Fruit fly (Drosophila melanogaster) whole organism, wandering third instar larva: Measurements from ENCODE around the gene Rpp14a.

Source experiments
- CG32264 ChIP-seq: fragments of 200-800 bp; sonication (Bioruptor generic); optimal IDR thresholded peaks from 2 replicates; lab custom pipeline; 2016; ENCODE audit warnings: missing biosample characterization, missing genetic modification characterization
- CG9705 ChIP-seq: fragments of 200-800 bp; sonication (Bioruptor generic); optimal IDR thresholded peaks from 2 replicates; lab custom pipeline; 2018; ENCODE audit warnings: missing biosample characterization, mild to moderate bottlenecking, missing genetic modification characterization
- Dfd ChIP-seq: fragments of >200 bp; optimal IDR thresholded peaks from 2 replicates; lab custom pipeline; 2017; ENCODE audit warnings: missing biosample characterization, missing genetic modification characterization
- Dif ChIP-seq: fragments of 200-275, 200-300 bp; sonication (Bioruptor generic); optimal IDR thresholded peaks from 2 replicates; lab custom pipeline; 2018; ENCODE audit warnings: missing biosample characterization, missing genetic modification characterization; ENCODE audit not compliant: partially characterized antibody
- Myc ChIP-seq: fragments of >200 bp; optimal IDR thresholded peaks from 2 replicates; lab custom pipeline; 2017
- OdsH ChIP-seq: fragments of 200-800 bp; sonication (Bioruptor generic); optimal IDR thresholded peaks from 2 replicates; lab custom pipeline; 2016; ENCODE audit warnings: missing biosample characterization, mild to moderate bottlenecking, missing genetic modification characterization
- br ChIP-seq: fragments of 200-800 bp; sonication (Bioruptor generic); optimal IDR thresholded peaks from 2 replicates; lab custom pipeline; 2016; ENCODE audit warnings: missing biosample characterization, missing genetic modification characterization
- brk ChIP-seq: fragments of 200-800 bp; sonication (Bioruptor generic); optimal IDR thresholded peaks from 2 replicates; lab custom pipeline; 2016; ENCODE audit warnings: missing biosample characterization, mild to moderate bottlenecking, missing genetic modification characterization
- dmrt93B ChIP-seq: fragments of 200-800 bp; sonication (Bioruptor generic); optimal IDR thresholded peaks from 2 replicates; lab custom pipeline; 2018; ENCODE audit warnings: missing biosample characterization, mild to moderate bottlenecking, missing genetic modification characterization
- foxo ChIP-seq, 2 experiments: fragments of 200-800 bp; sonication (Bioruptor generic); optimal IDR thresholded peaks; 2 replicates in 1 of 2; 3 replicates in 1 of 2; lab custom pipeline; 2016 to 2017; ENCODE audit warnings: missing biosample characterization in 2 of 2, missing genetic modification characterization in 2 of 2
- h ChIP-seq: fragments of 200-800 bp; sonication (Bioruptor generic); optimal IDR thresholded peaks from 3 replicates; lab custom pipeline; 2016; ENCODE audit warnings: missing biosample characterization, mild to moderate bottlenecking, missing genetic modification characterization
- psq ChIP-seq: fragments of 200-800 bp; sonication (Bioruptor generic); optimal IDR thresholded peaks from 3 replicates; lab custom pipeline; 2017; ENCODE audit warnings: missing biosample characterization, mild to moderate bottlenecking, missing genetic modification characterization, moderate library complexity
- sv ChIP-seq: fragments of 200-800 bp; sonication (Bioruptor generic); optimal IDR thresholded peaks from 3 replicates; lab custom pipeline; 2016; ENCODE audit warnings: missing biosample characterization, missing genetic modification characterization
- usp ChIP-seq: fragments of >200 bp; optimal IDR thresholded peaks from 2 replicates; lab custom pipeline; 2017; ENCODE audit warnings: missing biosample characterization, missing genetic modification characterization

DNA sequence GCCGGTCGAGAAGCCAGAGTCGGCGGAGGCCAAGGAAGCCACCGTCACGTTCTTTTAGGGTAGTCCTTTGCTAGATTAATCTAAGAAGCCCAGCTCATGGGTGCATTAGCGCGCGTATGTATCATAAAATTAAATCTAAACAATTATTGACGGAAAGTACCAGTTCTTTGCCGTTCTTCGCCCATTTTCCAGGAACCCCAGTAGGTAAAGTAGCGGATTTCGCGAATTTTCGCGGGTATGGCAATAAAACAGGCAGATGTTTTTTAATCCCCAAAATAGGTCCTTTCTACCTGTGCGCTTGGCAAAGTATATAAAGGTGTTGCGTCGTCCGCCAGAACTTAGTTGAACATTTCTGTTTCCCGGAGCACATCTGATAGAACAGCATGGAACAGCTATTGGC is 15.8 kb upstream of the Rpp14a start:
- TF ChIP-seq psq (GFP tag; lab: Kevin White, UChicago) (no peak), CG32264 (no peak), h (GFP tag; lab: Kevin White, UChicago) (no peak), Dif (GFP tag; lab: Kevin White, UChicago) (no peak), br (GFP tag; lab: Kevin White, UChicago) (no peak), Myc (no peak), dmrt93B (GFP tag; lab: Kevin White, UChicago) (no peak), brk (GFP tag; lab: Kevin White, UChicago) (no peak), foxo (GFP tag; optimal IDR thresholded peaks at IDR 0.05; lab: Kevin White, UChicago) (no peak), usp (no peak), OdsH (GFP tag; lab: Kevin White, UChicago) (no peak), Dfd (GFP tag; lab: Kevin White, UChicago) (no peak), sv (GFP tag; lab: Kevin White, UChicago) (no peak), CG9705 (GFP tag; lab: Kevin White, UChicago) (no peak)
